Worm (Caenorhabditis elegans): ENCODE measurements around the gene C16D9.6.

DNA sequence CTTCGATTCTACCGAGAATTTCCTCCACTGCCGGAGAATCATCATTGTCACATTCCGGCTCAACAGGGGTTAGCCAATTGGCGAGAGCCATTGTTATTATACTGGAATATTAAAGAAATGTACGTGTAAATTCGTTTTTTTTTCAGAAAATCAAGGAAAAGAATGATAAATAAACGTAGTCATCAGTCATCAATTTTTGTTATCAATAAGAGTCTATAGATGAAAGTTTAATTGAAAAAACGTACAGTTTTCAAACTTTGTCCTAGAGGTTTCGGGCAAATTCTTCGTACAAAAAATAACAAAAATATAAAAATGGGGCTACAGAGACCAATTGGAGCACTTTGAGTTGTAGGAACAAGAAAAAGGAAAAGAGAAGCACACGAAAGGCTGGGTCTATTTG lies 51.1 kb downstream of the C16D9.6 start, which contains the start of gene F20D6.11:
- no peak for TF ChIP-seq tbx-2 (tag; optimal IDR thresholded peaks at IDR 0.05)
- TF ChIP-seq F13H6.1 (tag; optimal IDR thresholded peaks at IDR 0.05) = no peak
- TF ChIP-seq pros-1 (tag; optimal IDR thresholded peaks at IDR 0.05) = no peak
- TF ChIP-seq ceh-34 (tag; optimal IDR thresholded peaks at IDR 0.05) = no peak
- no peak for TF ChIP-seq ref-2 (tag; optimal IDR thresholded peaks at IDR 0.05)
- no peak for TF ChIP-seq fkh-10 (GFP tag; optimal IDR thresholded peaks at IDR 0.05)
- no peak for TF ChIP-seq unc-42 (tag; optimal IDR thresholded peaks at IDR 0.05)
- TF ChIP-seq nfya-1 (tag; optimal IDR thresholded peaks at IDR 0.05) = no peak
- TF ChIP-seq hlh-8 (tag; optimal IDR thresholded peaks at IDR 0.05) = no peak
- no peak for TF ChIP-seq fkh-6 (tag; optimal IDR thresholded peaks at IDR 0.05)

Data from whole organism, late embryonic.